Fruit fly (Drosophila melanogaster): ENCODE results near the gene GlcAT-S.

Gene GlcAT-S

dm6 chr2L:9584098-9584703 is 32.1 kb upstream of the GlcAT-S start:
- no peak for TF ChIP-seq Clk (GFP tag; optimal IDR thresholded peaks at IDR 0.05)
- TF ChIP-seq CG7101 (tag; optimal IDR thresholded peaks at IDR 0.05) = no peak
- no peak for TF ChIP-seq CG11617 (GFP tag; optimal IDR thresholded peaks at IDR 0.05)
- TF ChIP-seq cnc (optimal IDR thresholded peaks at IDR 0.05) = no peak
- TF ChIP-seq kay (GFP tag; ENCODE audit: borderline replicate concordance) = no peak
- TF ChIP-seq Crg-1 (GFP tag; optimal IDR thresholded peaks at IDR 0.05) = no peak
- TF ChIP-seq cic (GFP tag; optimal IDR thresholded peaks at IDR 0.05) = no peak
- no peak for TF ChIP-seq ovo (GFP tag; optimal IDR thresholded peaks at IDR 0.05)
- no peak for TF ChIP-seq pad (GFP tag; optimal IDR thresholded peaks at IDR 0.05)
- TF ChIP-seq CG5204 (GFP tag; optimal IDR thresholded peaks at IDR 0.05) = no peak
- TF ChIP-seq CG12768 (GFP tag; optimal IDR thresholded peaks at IDR 0.05) = no peak
- no peak for TF ChIP-seq bab1 (GFP tag; optimal IDR thresholded peaks at IDR 0.05)
- no peak for TF ChIP-seq CG1620 (GFP tag; optimal IDR thresholded peaks at IDR 0.05)
- no peak for TF ChIP-seq CG7045 (GFP tag; optimal IDR thresholded peaks at IDR 0.05)
- no peak for TF ChIP-seq toe (GFP tag; optimal IDR thresholded peaks at IDR 0.05)
- no peak for TF ChIP-seq Mnt (GFP tag; optimal IDR thresholded peaks at IDR 0.05)
- no peak for TF ChIP-seq Hr96 (GFP tag; optimal IDR thresholded peaks at IDR 0.05)
- no peak for TF ChIP-seq CG14711 (tag; optimal IDR thresholded peaks at IDR 0.05)
- TF ChIP-seq tj (GFP tag; optimal IDR thresholded peaks at IDR 0.05) = no peak
- no peak for TF ChIP-seq CG33017 (tag; optimal IDR thresholded peaks at IDR 0.05)

dm6 chr2L:9585942-9586341 is 30.3 kb upstream of the GlcAT-S start:
- TF ChIP-seq ovo (GFP tag; optimal IDR thresholded peaks at IDR 0.05) (no peak), cnc (optimal IDR thresholded peaks at IDR 0.05) (no peak), Clk (GFP tag; optimal IDR thresholded peaks at IDR 0.05) (no peak), CG33017 (tag; optimal IDR thresholded peaks at IDR 0.05) (no peak), pad (GFP tag; optimal IDR thresholded peaks at IDR 0.05) (no peak), CG5204 (GFP tag; optimal IDR thresholded peaks at IDR 0.05) (no peak)

dm6 chr2L:9589176-9589575 is 27.1 kb upstream of the GlcAT-S start, which contains the start of gene CG3841:
Gene CG3841 (plus strand): TSS chr2L:9589476.
- TF ChIP-seq cnc (optimal IDR thresholded peaks at IDR 0.05) = no peak
- TF ChIP-seq kay (GFP tag; ENCODE audit: borderline replicate concordance) = no peak
- no peak for TF ChIP-seq Mnt (GFP tag; optimal IDR thresholded peaks at IDR 0.05)
- no peak for TF ChIP-seq Clk (GFP tag; optimal IDR thresholded peaks at IDR 0.05)

- TF ChIP-seq CG14711 (tag; optimal IDR thresholded peaks at IDR 0.05) (no peak), cic (GFP tag; optimal IDR thresholded peaks at IDR 0.05) (no peak), toe (GFP tag; optimal IDR thresholded peaks at IDR 0.05) (no peak), CG7101 (tag; optimal IDR thresholded peaks at IDR 0.05) (no peak), cnc (optimal IDR thresholded peaks at IDR 0.05) (no peak), CG11617 (GFP tag; optimal IDR thresholded peaks at IDR 0.05) (no peak), Clk (GFP tag; optimal IDR thresholded peaks at IDR 0.05) (no peak), Crg-1 (GFP tag; optimal IDR thresholded peaks at IDR 0.05) (no peak), Hr96 (GFP tag; optimal IDR thresholded peaks at IDR 0.05) (no peak), CG7045 (GFP tag; optimal IDR thresholded peaks at IDR 0.05) (no peak), CG5204 (GFP tag; optimal IDR thresholded peaks at IDR 0.05) (no peak)
Measured at dm6 chr2L:9591146-9591545, 25.1 kb upstream of the GlcAT-S start.

- no peak for TF ChIP-seq CG5204 (GFP tag; optimal IDR thresholded peaks at IDR 0.05)
- TF ChIP-seq CG7045 (GFP tag; optimal IDR thresholded peaks at IDR 0.05) = no peak
- TF ChIP-seq ovo (GFP tag; optimal IDR thresholded peaks at IDR 0.05) = no peak
- no peak for TF ChIP-seq CG33017 (tag; optimal IDR thresholded peaks at IDR 0.05)
- TF ChIP-seq Hr96 (GFP tag; optimal IDR thresholded peaks at IDR 0.05) = no peak
- no peak for TF ChIP-seq toe (GFP tag; optimal IDR thresholded peaks at IDR 0.05)
- no peak for TF ChIP-seq pad (GFP tag; optimal IDR thresholded peaks at IDR 0.05)
- no peak for TF ChIP-seq Crg-1 (GFP tag; optimal IDR thresholded peaks at IDR 0.05)
- TF ChIP-seq kay (GFP tag; ENCODE audit: borderline replicate concordance) = no peak
- no peak for TF ChIP-seq cic (GFP tag; optimal IDR thresholded peaks at IDR 0.05)
- no peak for TF ChIP-seq CG12768 (GFP tag; optimal IDR thresholded peaks at IDR 0.05)
- TF ChIP-seq CG1620 (GFP tag; optimal IDR thresholded peaks at IDR 0.05) = no peak
- TF ChIP-seq bab1 (GFP tag; optimal IDR thresholded peaks at IDR 0.05) = no peak
Measured at dm6 chr2L:9594625-9595300, 21.5 kb upstream of the GlcAT-S start.

- TF ChIP-seq CG14711 (tag; optimal IDR thresholded peaks at IDR 0.05) (no peak), CG7045 (GFP tag; optimal IDR thresholded peaks at IDR 0.05) (no peak), Mnt (GFP tag; optimal IDR thresholded peaks at IDR 0.05) (no peak)
Measured at dm6 chr2L:9598390-9598789, 17.9 kb upstream of the GlcAT-S start.

dm6 chr2L:9600772-9601171 is 15.5 kb upstream of the GlcAT-S start, which contains the start of gene CG4382:
Gene CG4382 (minus strand): TSS chr2L:9600872.
- TF ChIP-seq Clk (GFP tag; optimal IDR thresholded peaks at IDR 0.05) (no peak), bab1 (GFP tag; optimal IDR thresholded peaks at IDR 0.05) (no peak), CG5204 (GFP tag; optimal IDR thresholded peaks at IDR 0.05) (no peak), Crg-1 (GFP tag; optimal IDR thresholded peaks at IDR 0.05) (no peak), Mnt (GFP tag; optimal IDR thresholded peaks at IDR 0.05) (no peak)

All from whole organism, adult.